Fruit fly (Drosophila melanogaster): ENCODE data around the gene Papst2.

The Papst2 gene

DNA sequence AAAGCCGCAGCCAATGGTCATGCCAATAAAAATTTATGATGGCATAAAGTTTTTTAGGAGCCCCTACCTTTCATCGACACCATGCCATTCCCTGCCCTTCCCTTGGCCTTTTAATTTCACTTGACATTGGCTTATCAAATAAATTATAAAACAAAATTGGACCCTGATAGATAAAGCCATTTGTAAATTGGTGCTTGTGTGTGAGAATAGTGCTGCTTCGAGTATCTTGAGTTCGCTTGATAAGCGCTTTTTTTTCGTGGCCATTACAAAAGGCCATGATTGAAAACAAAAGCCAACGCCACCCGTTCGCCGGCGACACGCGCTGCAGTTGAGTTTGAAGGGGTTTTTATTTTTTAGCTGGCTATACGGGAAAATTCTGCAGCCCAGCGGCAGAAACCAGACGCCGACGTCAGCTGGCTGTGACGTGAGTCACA lies 7.3 kb downstream of the Papst2 start (continued):
- TF ChIP-seq rib (GFP tag; IDR thresholded peaks at IDR 0.05): peak; percentile 9; the same call in 1 of the 2 replicates
- TF ChIP-seq CG7963 (GFP tag; IDR thresholded peaks at IDR 0.05; ENCODE audit: partially characterized antibody): no peak
- no peak for TF ChIP-seq pita (GFP tag; optimal IDR thresholded peaks at IDR 0.05)
- TF ChIP-seq CG12391 (tag; optimal IDR thresholded peaks at IDR 0.05): no peak
- no peak for TF ChIP-seq Fer2 (tag; optimal IDR thresholded peaks at IDR 0.05)
- TF ChIP-seq MBD-R2 (GFP tag; IDR thresholded peaks at IDR 0.05): no peak
- TF ChIP-seq scrt (GFP tag; optimal IDR thresholded peaks at IDR 0.05): no peak
- no peak for TF ChIP-seq CG13287 (GFP tag; IDR thresholded peaks at IDR 0.05; ENCODE audit: partially characterized antibody)
- no peak for TF ChIP-seq Mes4 (GFP tag; optimal IDR thresholded peaks at IDR 0.05)
- TF ChIP-seq Pdp1 (GFP tag; optimal IDR thresholded peaks at IDR 0.05): peak in 1 of 2 experiments; percentile 36
- TF ChIP-seq amos (GFP tag; IDR thresholded peaks at IDR 0.05; ENCODE audit: partially characterized antibody): no peak
- TF ChIP-seq mirr (GFP tag; optimal IDR thresholded peaks at IDR 0.05): peak; percentile 68
- no peak for TF ChIP-seq CG11247 (GFP tag; IDR thresholded peaks at IDR 0.05)
- no peak for TF ChIP-seq otp (GFP tag; IDR thresholded peaks at IDR 0.05)
- no peak for TF ChIP-seq Dll (GFP tag; IDR thresholded peaks at IDR 0.05; ENCODE audit: partially characterized antibody)
- TF ChIP-seq Fer1 (GFP tag; optimal IDR thresholded peaks at IDR 0.05): no peak
- TF ChIP-seq YL-1 (GFP tag; optimal IDR thresholded peaks at IDR 0.05): no peak
- TF ChIP-seq Lpt (GFP tag; optimal IDR thresholded peaks at IDR 0.05): no peak
- TF ChIP-seq CG9609 (GFP tag; optimal IDR thresholded peaks at IDR 0.05): no peak
- TF ChIP-seq CG10462 (GFP tag; optimal IDR thresholded peaks at IDR 0.05): no peak
- TF ChIP-seq CG34224 (GFP tag; IDR thresholded peaks at IDR 0.05; ENCODE audit: partially characterized antibody): no peak
- TF ChIP-seq dmrt11E (tag; optimal IDR thresholded peaks at IDR 0.05): no peak
- no peak for TF ChIP-seq TFAM (GFP tag; optimal IDR thresholded peaks at IDR 0.05)
- no peak for TF ChIP-seq CG7987 (GFP tag; optimal IDR thresholded peaks at IDR 0.05)
- TF ChIP-seq ato (GFP tag; IDR thresholded peaks at IDR 0.05; ENCODE audit: partially characterized antibody): no peak
- no peak for TF ChIP-seq D19A (tag; optimal IDR thresholded peaks at IDR 0.05)
- no peak for TF ChIP-seq ab (GFP tag; optimal IDR thresholded peaks at IDR 0.05)
- TF ChIP-seq CG10959 (GFP tag; IDR thresholded peaks at IDR 0.05): no peak
- no peak for TF ChIP-seq Hmr (GFP tag; optimal IDR thresholded peaks at IDR 0.05)
- TF ChIP-seq CG33213 (GFP tag; optimal IDR thresholded peaks at IDR 0.05): no peak
- no peak for TF ChIP-seq NC2β (GFP tag; optimal IDR thresholded peaks at IDR 0.05)
- no peak for TF ChIP-seq CG12104 (GFP tag; optimal IDR thresholded peaks at IDR 0.05)
- no peak for TF ChIP-seq Usf (GFP tag; optimal IDR thresholded peaks at IDR 0.05)
- TF ChIP-seq CG16779 (GFP tag; IDR thresholded peaks at IDR 0.05): no peak
- peak; percentile 47 for TF ChIP-seq CG3281 (GFP tag; optimal IDR thresholded peaks at IDR 0.05)
- no peak for TF ChIP-seq CG3726 (GFP tag; IDR thresholded peaks at IDR 0.05)
- TF ChIP-seq gro (GFP tag; optimal IDR thresholded peaks at IDR 0.05): peak; percentile 36
- no peak for TF ChIP-seq CG5180 (GFP tag; optimal IDR thresholded peaks at IDR 0.05)
- no peak for TF ChIP-seq Optix (GFP tag; IDR thresholded peaks at IDR 0.05)
- no peak for TF ChIP-seq zen (tag; optimal IDR thresholded peaks at IDR 0.05)
- TF ChIP-seq CG9797 (GFP tag; optimal IDR thresholded peaks at IDR 0.05): no peak
- 0 out of 2 replicates have a peak, but pooled peaks have one; percentile 45 for TF ChIP-seq GATAe (GFP tag; conservative IDR thresholded peaks at IDR 0.05)
- peak; percentile 28 for TF ChIP-seq sens (GFP tag)
- TF ChIP-seq Ada2b (GFP tag; IDR thresholded peaks at IDR 0.05): no peak
- TF ChIP-seq sima (GFP tag; optimal IDR thresholded peaks at IDR 0.05): no peak
- TF ChIP-seq CG17802 (tag; optimal IDR thresholded peaks at IDR 0.05): no peak
- TF ChIP-seq CG30020 (tag; optimal IDR thresholded peaks at IDR 0.05): no peak
- TF ChIP-seq CG3838 (GFP tag; optimal IDR thresholded peaks at IDR 0.05): no peak
- peak; percentile 94 for TF ChIP-seq exex (tag; optimal IDR thresholded peaks at IDR 0.05)
- no peak for TF ChIP-seq D (optimal IDR thresholded peaks at IDR 0.05)
- TF ChIP-seq D (GFP tag; optimal IDR thresholded peaks at IDR 0.05): no peak

Measured in whole organism, embryonic.